Worm (Caenorhabditis elegans): ENCODE data around the gene F39G3.2.
A peak's percentile ranks its signal among the peaks of the same experiment; 100 is the strongest.

Gene F39G3.2

ce11 chrV:4769633-4770032 is 32.0 kb downstream of the F39G3.2 start, which contains the start of gene C18G1.9:
Gene C18G1.9, minus strand, starts transcription at chrV:4769733.
- TF ChIP-seq sptf-1 (tag; optimal IDR thresholded peaks at IDR 0.05) (no peak), sem-2 (GFP tag; optimal IDR thresholded peaks at IDR 0.05) (no peak), nhr-28 (tag; optimal IDR thresholded peaks at IDR 0.05) (no peak), lin-13 (tag; optimal IDR thresholded peaks at IDR 0.05) (no peak), flh-1 (GFP tag; optimal IDR thresholded peaks at IDR 0.05) (no peak), ceh-83 (GFP tag; optimal IDR thresholded peaks at IDR 0.05) (no peak), unc-39 (tag; optimal IDR thresholded peaks at IDR 0.05) (no peak), hlh-1 (tag; optimal IDR thresholded peaks at IDR 0.05) (no peak), ces-1 (GFP tag; optimal IDR thresholded peaks at IDR 0.05) (no peak), ham-2 (GFP tag; optimal IDR thresholded peaks at IDR 0.05) (no peak)

- TF ChIP-seq bed-3 (GFP tag; optimal IDR thresholded peaks at IDR 0.05), result no peak
- TF ChIP-seq cnd-1 (tag; optimal IDR thresholded peaks at IDR 0.05), result no peak
- no peak for TF ChIP-seq M03D4.4 (tag; optimal IDR thresholded peaks at IDR 0.05)
- TF ChIP-seq unc-39 (tag; optimal IDR thresholded peaks at IDR 0.05), result no peak
- no peak for TF ChIP-seq snpc-4 (tag; optimal IDR thresholded peaks at IDR 0.05)
- TF ChIP-seq drap-1 (GFP tag; optimal IDR thresholded peaks at IDR 0.05), result no peak
- no peak for TF ChIP-seq flh-1 (GFP tag; optimal IDR thresholded peaks at IDR 0.05)
- no peak for TF ChIP-seq mep-1 (tag; optimal IDR thresholded peaks at IDR 0.05)
- no peak for TF ChIP-seq tbx-8 (GFP tag; optimal IDR thresholded peaks at IDR 0.05)
- TF ChIP-seq ces-1 (GFP tag; optimal IDR thresholded peaks at IDR 0.05), result no peak
- TF ChIP-seq ceh-83 (GFP tag; optimal IDR thresholded peaks at IDR 0.05), result no peak
- TF ChIP-seq ham-2 (GFP tag; optimal IDR thresholded peaks at IDR 0.05), result no peak
- no peak for TF ChIP-seq lsy-2 (tag; optimal IDR thresholded peaks at IDR 0.05)
- TF ChIP-seq nhr-28 (tag; optimal IDR thresholded peaks at IDR 0.05), result no peak
- no peak for TF ChIP-seq lin-13 (tag; optimal IDR thresholded peaks at IDR 0.05)
- no peak for TF ChIP-seq ceh-39 (tag; optimal IDR thresholded peaks at IDR 0.05)
- no peak for TF ChIP-seq elt-3 (tag; optimal IDR thresholded peaks at IDR 0.05)
These were observed 32.8 kb downstream of the F39G3.2 start, which contains the start of gene elt-7 for ce11 chrV:4770408-4770947. Gene elt-7, plus strand, starts transcription at chrV:4770670.

- TF ChIP-seq unc-120 (tag; optimal IDR thresholded peaks at IDR 0.05; ENCODE audit: poor library complexity, severe bottlenecking) (peak; percentile 29), lin-32 (GFP tag; optimal IDR thresholded peaks at IDR 0.05) (no peak)
These were observed 37.5 kb downstream of the F39G3.2 start for ce11 chrV:4775140-4775539.

- TF ChIP-seq unc-120 (tag; optimal IDR thresholded peaks at IDR 0.05; ENCODE audit: poor library complexity, severe bottlenecking) (peak; percentile 26), nhr-28 (tag; optimal IDR thresholded peaks at IDR 0.05) (no peak), elt-3 (tag; optimal IDR thresholded peaks at IDR 0.05) (no peak), hlh-1 (tag; optimal IDR thresholded peaks at IDR 0.05) (peak; percentile 89), unc-62 (GFP tag; optimal IDR thresholded peaks at IDR 0.05) (peak; percentile 99)
These were observed 39.9 kb downstream of the F39G3.2 start, which contains the start of gene C18G1.1 for ce11 chrV:4777388-4777986. Gene C18G1.1, plus strand, starts transcription at chrV:4777960.

ce11 chrV:4783313-4783712 is 45.7 kb downstream of the F39G3.2 start, which contains the start of gene Y60C6A.1:
Gene Y60C6A.1, plus strand, starts transcription at chrV:4783613.
- TF ChIP-seq ham-2 (GFP tag; optimal IDR thresholded peaks at IDR 0.05), result no peak
- no peak for TF ChIP-seq unc-120 (tag; optimal IDR thresholded peaks at IDR 0.05; ENCODE audit: poor library complexity, severe bottlenecking)
- no peak for TF ChIP-seq tbx-8 (GFP tag; optimal IDR thresholded peaks at IDR 0.05)
- no peak for TF ChIP-seq ceh-39 (tag; optimal IDR thresholded peaks at IDR 0.05)
- no peak for TF ChIP-seq mab-5 (tag; optimal IDR thresholded peaks at IDR 0.05)
- TF ChIP-seq pha-4 (tag; optimal IDR thresholded peaks at IDR 0.05), result no peak
- TF ChIP-seq ceh-43 (GFP tag; optimal IDR thresholded peaks at IDR 0.05), result no peak
- TF ChIP-seq ces-1 (GFP tag; optimal IDR thresholded peaks at IDR 0.05), result no peak
- no peak for TF ChIP-seq elt-3 (tag; optimal IDR thresholded peaks at IDR 0.05)
- TF ChIP-seq ceh-83 (GFP tag; optimal IDR thresholded peaks at IDR 0.05), result no peak
- no peak for TF ChIP-seq nhr-2 (tag; optimal IDR thresholded peaks at IDR 0.05)
- TF ChIP-seq unc-39 (tag; optimal IDR thresholded peaks at IDR 0.05), result no peak
- TF ChIP-seq nhr-76 (tag; optimal IDR thresholded peaks at IDR 0.05), result no peak
- no peak for TF ChIP-seq M03D4.4 (tag; optimal IDR thresholded peaks at IDR 0.05)
- TF ChIP-seq unc-62 (GFP tag; optimal IDR thresholded peaks at IDR 0.05), result no peak
- TF ChIP-seq sem-2 (GFP tag; optimal IDR thresholded peaks at IDR 0.05), result no peak
